Worm (Caenorhabditis elegans) whole organism, L1 larva: ENCODE measurements around the gene M18.3.

Experiments used
- C04F5.9 ChIP-seq: sonication (generic microtip); optimal IDR thresholded peaks from 2 replicates; lab custom pipeline; 2016; ENCODE audit warnings: missing genetic modification characterization, missing compliant biosample characterization
- C16A3.4 ChIP-seq: fragments of 150-350 bp; optimal IDR thresholded peaks from 2 replicates; lab custom pipeline; 2014; ENCODE audit warnings: missing biosample characterization, missing genetic modification characterization
- F16B12.6 ChIP-seq: fragments of 150-350 bp; optimal IDR thresholded peaks from 2 replicates; lab custom pipeline; 2014; ENCODE audit warnings: missing biosample characterization, missing genetic modification characterization
- Y116A8C.19 ChIP-seq: sonication (generic microtip); optimal IDR thresholded peaks from 2 replicates; lab custom pipeline; 2016; ENCODE audit warnings: missing compliant biosample characterization, missing genetic modification characterization, borderline replicate concordance
- alr-1 ChIP-seq: fragments of 200-800 bp; sonication (Bioruptor generic); optimal IDR thresholded peaks from 2 replicates; lab custom pipeline; 2018; ENCODE audit warnings: borderline replicate concordance, mild to moderate bottlenecking, missing genetic modification characterization, missing compliant biosample characterization
- blmp-1 ChIP-seq: fragments of 150-350 bp; optimal IDR thresholded peaks from 2 replicates; lab custom pipeline; 2014; ENCODE audit warnings: missing biosample characterization, missing genetic modification characterization
- ceh-82 ChIP-seq, 3 experiments: fragments of 150-350 bp in 1 of 3; sonication (generic microtip) in 2 of 3; optimal IDR thresholded peaks; 2 replicates each; lab custom pipeline; 2014 to 2017; ENCODE audit warnings: missing biosample characterization in 3 of 3, missing genetic modification characterization in 3 of 3
- dsc-1 ChIP-seq: sonication (generic microtip); optimal IDR thresholded peaks from 2 replicates; lab custom pipeline; 2016; ENCODE audit warnings: mild to moderate bottlenecking, missing genetic modification characterization, missing compliant biosample characterization
- efl-1 ChIP-seq, 4 experiments: fragments of 150-350 bp; optimal IDR thresholded peaks in 3 of 4; peaks in 1 of 4; 1 replicate in 1 of 4; 2 replicates in 3 of 4; lab custom pipeline; 2014; ENCODE audit warnings: missing biosample characterization in 2 of 4, missing genetic modification characterization in 2 of 4, missing genetic modification reagents in 2 of 4
- egl-13 ChIP-seq: sonication (generic microtip); optimal IDR thresholded peaks from 2 replicates; lab custom pipeline; 2016; ENCODE audit warnings: missing genotype, missing genetic modification reagents, missing genetic modification characterization, missing compliant biosample characterization
- egl-27 ChIP-seq, 2 experiments: fragments of 150-350 bp in 1 of 2; sonication (generic microtip); optimal IDR thresholded peaks; 3 replicates each; lab custom pipeline; 2017 to 2018; ENCODE audit warnings: missing biosample characterization in 2 of 2, missing genetic modification characterization in 2 of 2, missing genetic modification reagents in 2 of 2
- elt-2 ChIP-seq: sonication (generic microtip); optimal IDR thresholded peaks from 2 replicates; lab custom pipeline; 2016; ENCODE audit warnings: missing genetic modification characterization, mild to moderate bottlenecking, inconsistent platforms, missing compliant biosample characterization, missing genetic modification reagents
- fkh-8 ChIP-seq: sonication (generic microtip); optimal IDR thresholded peaks from 2 replicates; lab custom pipeline; 2016; ENCODE audit warnings: mild to moderate bottlenecking, missing genetic modification characterization, missing compliant biosample characterization
- grh-1 ChIP-seq: fragments of 200-800 bp; sonication (Bioruptor generic); IDR thresholded peaks from 2 replicates; pipeline ENCODE4 v1.3.6; 2022; ENCODE audit warnings: missing genetic modification reagents, missing genetic modification characterization, missing compliant biosample characterization
- hlh-4 ChIP-seq: sonication (generic microtip); optimal IDR thresholded peaks from 2 replicates; lab custom pipeline; 2016; ENCODE audit warnings: mild to moderate bottlenecking, missing genetic modification characterization, missing compliant biosample characterization
- jun-1 ChIP-seq: fragments of 150-350 bp; optimal IDR thresholded peaks from 2 replicates; lab custom pipeline; 2014; ENCODE audit warnings: missing biosample characterization, missing genetic modification reagents, missing genetic modification characterization
- lin-13 ChIP-seq: fragments of 150-350 bp; optimal IDR thresholded peaks from 2 replicates; lab custom pipeline; 2014; ENCODE audit warnings: missing biosample characterization, missing genetic modification reagents, missing genetic modification characterization
- lin-14 ChIP-seq: fragments of 200-800 bp; sonication (Bioruptor generic); optimal IDR thresholded peaks from 2 replicates; lab custom pipeline; 2018; ENCODE audit warnings: mild to moderate bottlenecking, missing genetic modification characterization, moderate library complexity, missing compliant biosample characterization
- lin-15B ChIP-seq: fragments of 150-350 bp; sonication (generic microtip); optimal IDR thresholded peaks from 3 replicates; lab custom pipeline; 2014; ENCODE audit warnings: missing biosample characterization, missing genetic modification characterization
- lsy-2 ChIP-seq, 2 experiments: fragments of 150-350 bp; optimal IDR thresholded peaks; 2 replicates each; lab custom pipeline; 2014; ENCODE audit warnings: missing biosample characterization in 2 of 2, missing genetic modification characterization in 2 of 2
- mdl-1 ChIP-seq, 2 experiments: fragments of 150-350 bp; optimal IDR thresholded peaks; 2 replicates each; lab custom pipeline; 2014 to 2017; ENCODE audit warnings: missing biosample characterization in 2 of 2, missing genetic modification characterization in 2 of 2, inconsistent platforms in 1 of 2
- mef-2 ChIP-seq: fragments of 150-350 bp; optimal IDR thresholded peaks from 2 replicates; lab custom pipeline; 2014; ENCODE audit warnings: missing biosample characterization, missing genetic modification characterization
- nhr-11 ChIP-seq: fragments of 150-350 bp; optimal IDR thresholded peaks from 2 replicates; lab custom pipeline; 2014; ENCODE audit warnings: missing biosample characterization, missing genetic modification characterization
- nhr-237 ChIP-seq: fragments of 150-350 bp; optimal IDR thresholded peaks from 2 replicates; lab custom pipeline; 2014; ENCODE audit warnings: missing biosample characterization, missing genetic modification characterization
- nhr-84 ChIP-seq: sonication (generic microtip); optimal IDR thresholded peaks from 2 replicates; lab custom pipeline; 2017; ENCODE audit warnings: missing biosample characterization, missing genetic modification characterization
- nhr-85 ChIP-seq: sonication (generic microtip); peaks from one replicate; lab custom pipeline; 2016; ENCODE audit warnings: missing genetic modification characterization, inconsistent platforms, missing compliant biosample characterization
- sptf-1 ChIP-seq: fragments of 150-350 bp; optimal IDR thresholded peaks from 2 replicates; lab custom pipeline; 2014; ENCODE audit warnings: missing biosample characterization, missing genetic modification characterization
- sup-37 ChIP-seq: fragments of 200-800 bp; sonication (Bioruptor generic); optimal IDR thresholded peaks from 2 replicates; lab custom pipeline; 2018; ENCODE audit warnings: mild to moderate bottlenecking, missing genetic modification characterization, missing compliant biosample characterization
- swsn-7 ChIP-seq: sonication (generic microtip); optimal IDR thresholded peaks from 2 replicates; lab custom pipeline; 2016; ENCODE audit warnings: missing genetic modification characterization, missing compliant biosample characterization
- unc-30 ChIP-seq: sonication (generic microtip); optimal IDR thresholded peaks from 2 replicates; lab custom pipeline; 2017; ENCODE audit warnings: missing biosample characterization, missing genetic modification characterization
- unc-62 ChIP-seq: fragments of 150-350 bp; optimal IDR thresholded peaks from 2 replicates; lab custom pipeline; 2014; ENCODE audit warnings: missing biosample characterization, missing genetic modification reagents, missing genetic modification characterization
- unc-86 ChIP-seq: sonication (generic microtip); optimal IDR thresholded peaks from 2 replicates; lab custom pipeline; 2016; ENCODE audit warnings: missing genetic modification characterization, missing compliant biosample characterization
- zip-4 ChIP-seq: fragments of 200-800 bp; sonication (Bioruptor generic); optimal IDR thresholded peaks from 2 replicates; lab custom pipeline; 2018; ENCODE audit warnings: mild to moderate bottlenecking, missing genetic modification characterization, moderate library complexity, missing compliant biosample characterization
- ztf-11 ChIP-seq, 2 experiments: sonication (generic microtip); optimal IDR thresholded peaks; 2 replicates each; lab custom pipeline; 2016 to 2017; ENCODE audit warnings: missing genetic modification characterization in 2 of 2, missing biosample characterization in 1 of 2, missing compliant biosample characterization in 1 of 2

M18.3 gene

DNA sequence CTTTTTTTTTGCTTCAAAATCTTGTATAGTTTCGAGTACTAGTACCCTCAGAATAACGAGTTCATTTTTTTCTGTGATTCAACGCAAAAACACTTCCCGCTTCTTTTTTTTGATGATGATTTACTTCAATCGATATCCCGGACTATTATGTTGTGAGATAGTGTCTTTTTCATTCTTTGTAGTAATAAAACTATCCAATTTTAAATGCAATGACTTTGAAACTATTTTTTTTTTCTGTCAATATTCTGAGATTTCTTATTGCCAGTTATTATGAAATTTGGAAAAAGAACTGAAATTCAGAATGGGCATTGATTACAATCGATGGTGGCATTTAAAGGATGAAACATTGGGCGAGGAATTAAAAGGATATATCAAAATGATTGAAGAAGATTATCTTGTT is at the start of gene M18.3:
M18.3 (plus strand) TSS at position 301 of the 400 bp plus-strand sequence.
- TF ChIP-seq mdl-1 (tag; optimal IDR thresholded peaks at IDR 0.05; lab: Kevin White, UChicago) (no peak), Y116A8C.19 (tag; lab: Kevin White, UChicago) (no peak), egl-13 (tag; lab: Kevin White, UChicago) (no peak), jun-1 (tag; lab: Kevin White, UChicago) (no peak), elt-2 (tag; lab: Kevin White, UChicago) (no peak), nhr-84 (tag; lab: Kevin White, UChicago) (no peak), swsn-7 (tag; lab: Kevin White, UChicago) (no peak), C16A3.4 (tag; lab: Kevin White, UChicago) (no peak), lin-15B (tag; lab: Kevin White, UChicago) (no peak), hlh-4 (tag; lab: Kevin White, UChicago) (no peak), F16B12.6 (tag; lab: Kevin White, UChicago) (no peak)

DNA sequence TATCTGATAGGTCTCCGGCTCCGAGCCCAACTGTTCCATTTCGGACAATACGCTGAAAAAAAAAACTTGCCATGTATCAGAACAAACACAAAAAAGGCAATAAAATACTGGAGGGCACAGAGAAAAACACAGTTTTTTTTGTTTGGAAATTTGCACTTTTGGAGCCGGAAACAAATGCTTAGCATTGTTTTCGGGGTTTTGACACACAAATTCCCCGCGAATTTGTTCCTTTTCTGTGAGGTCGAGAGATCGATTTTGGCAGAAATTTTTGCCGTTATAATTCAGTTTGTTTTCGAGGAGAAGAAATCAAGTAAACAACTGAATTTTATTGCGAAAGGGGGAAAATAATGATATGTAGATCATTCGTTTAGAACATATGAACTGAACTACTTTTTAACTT is 49.1 kb upstream of the M18.3 start, which contains the start of gene K08E4.2:
K08E4.2 (minus strand) TSS at position 54 of the 400 bp plus-strand sequence.
- TF ChIP-seq lin-13 (GFP tag; lab: Kevin White, UChicago) (no peak), ztf-11 (tag; optimal IDR thresholded peaks at IDR 0.05; lab: Kevin White, UChicago) (no peak), nhr-237 (tag; lab: Kevin White, UChicago) (no peak), efl-1 (optimal IDR thresholded peaks at IDR 0.05; lab: Kevin White, UChicago) (no peak), efl-1 (GFP tag; optimal IDR thresholded peaks at IDR 0.05 in 1 of 2; lab: Kevin White, UChicago) (no peak), dsc-1 (tag; lab: Kevin White, UChicago) (no peak), unc-30 (tag; lab: Kevin White, UChicago) (no peak), lsy-2 (tag; optimal IDR thresholded peaks at IDR 0.05; lab: Kevin White, UChicago) (no peak), C04F5.9 (no peak), nhr-11 (tag; lab: Kevin White, UChicago) (no peak)

DNA sequence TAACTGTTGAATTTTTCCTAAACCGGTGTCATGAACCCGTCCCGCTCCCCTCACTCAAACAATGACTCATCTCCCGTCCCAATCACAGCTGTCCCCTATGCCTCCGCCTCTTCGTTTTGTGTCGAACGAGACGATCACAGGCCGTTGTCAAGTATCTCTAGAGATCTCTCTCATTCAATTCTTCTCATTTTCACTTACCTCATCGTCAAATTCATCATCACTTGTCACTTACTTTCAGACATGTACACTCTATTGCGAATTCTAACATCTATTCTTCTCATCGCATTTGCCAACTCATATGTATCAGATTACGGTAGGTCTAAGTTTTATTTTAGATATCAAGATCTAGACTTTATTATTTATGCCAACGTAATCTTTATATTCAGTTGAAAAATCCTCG is 48.1 kb upstream of the M18.3 start, which contains the start of gene K08E4.3:
K08E4.3 (plus strand) TSS at position 235 of the 400 bp plus-strand sequence.
- TF ChIP-seq lin-14 (GFP tag; lab: Kevin White, UChicago) (peak; percentile 26), unc-62 (GFP tag; lab: Kevin White, UChicago) (no peak)
- TF ChIP-seq, all 84 proteins: peak for 1

DNA sequence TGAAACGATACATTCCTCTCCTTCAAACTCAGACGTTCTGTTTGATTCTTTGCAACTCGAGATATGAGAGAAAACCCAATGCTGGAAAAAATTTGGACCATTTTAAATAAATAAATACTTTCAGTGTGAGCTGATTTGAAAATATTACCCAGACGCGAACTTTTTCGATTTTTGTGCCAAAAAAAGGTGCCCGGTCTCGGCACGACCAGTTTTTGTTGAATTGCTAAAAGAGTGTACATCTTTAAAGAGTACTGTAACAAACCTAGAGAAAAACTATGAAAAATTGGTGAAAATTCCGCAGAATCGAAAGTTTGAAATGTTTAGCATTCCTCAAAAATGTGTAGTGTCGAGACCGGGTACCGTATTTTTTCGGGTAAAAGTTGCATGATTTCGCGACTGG is 44.4 kb upstream of the M18.3 start, which contains the start of gene K08E4.8:
K08E4.8 (minus strand) TSS at position 101 of the 400 bp plus-strand sequence.
- no peak for TF ChIP-seq ceh-82 (tag; optimal IDR thresholded peaks at IDR 0.05; lab: Kevin White, UChicago)
- no peak for TF ChIP-seq mef-2 (tag; lab: Kevin White, UChicago)
- TF ChIP-seq blmp-1 (tag; lab: Kevin White, UChicago), result no peak
- TF ChIP-seq nhr-85, result no peak

DNA sequence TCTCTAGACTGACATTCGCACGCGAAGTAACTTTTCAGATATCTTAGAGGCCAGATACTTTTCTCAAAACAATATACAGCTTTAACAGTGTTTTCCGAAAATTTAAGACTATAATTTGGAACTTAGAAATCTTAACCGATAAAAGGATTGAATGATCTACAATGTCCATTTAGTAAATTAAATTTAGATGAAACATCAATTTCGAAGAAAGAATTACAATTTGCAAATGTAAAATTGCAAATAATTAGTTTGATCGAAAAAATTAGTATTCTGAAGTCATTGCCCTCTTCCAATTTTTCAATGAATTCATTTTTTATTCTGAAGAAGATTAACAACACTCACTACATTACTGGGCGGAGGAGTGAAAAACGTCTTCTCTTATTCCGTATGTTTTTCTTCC is 37.1 kb upstream of the M18.3 start, which contains the start of gene bath-37:
bath-37 (plus strand) TSS at position 301 of the 400 bp plus-strand sequence.
- TF ChIP-seq swsn-7 (tag; lab: Kevin White, UChicago), result no peak
- TF ChIP-seq nhr-237 (tag; lab: Kevin White, UChicago), result no peak
- TF ChIP-seq zip-4 (GFP tag; lab: Kevin White, UChicago), result no peak
- no peak for TF ChIP-seq sup-37
- no peak for TF ChIP-seq alr-1 (tag; lab: Kevin White, UChicago)
- no peak for TF ChIP-seq unc-86 (tag; lab: Kevin White, UChicago)
- TF ChIP-seq sptf-1 (tag; lab: Kevin White, UChicago), result no peak
- TF ChIP-seq fkh-8, result no peak
- no peak for TF ChIP-seq egl-27 (tag; optimal IDR thresholded peaks at IDR 0.05; lab: Kevin White, UChicago)
- no peak for TF ChIP-seq grh-1 (GFP tag; lab: Robert Waterston, UW)
